Fruit fly (Drosophila melanogaster): ENCODE data around the gene CG5004.

- TF ChIP-seq Sp1 (GFP tag; optimal IDR thresholded peaks at IDR 0.05) (no peak), GATAd (GFP tag; optimal IDR thresholded peaks at IDR 0.05) (no peak), Vsx2 (GFP tag; optimal IDR thresholded peaks at IDR 0.05; ENCODE audit: partially characterized antibody) (no peak), h (GFP tag; optimal IDR thresholded peaks at IDR 0.05) (no peak), sv (GFP tag; optimal IDR thresholded peaks at IDR 0.05) (no peak), CrebA (GFP tag; optimal IDR thresholded peaks at IDR 0.05; ENCODE audit: borderline replicate concordance) (no peak)
These were observed 3.9 kb downstream of the CG5004 start for dm6 chrX:17111274-17111673.

Measured in whole organism, wandering third instar larva.